Worm (Caenorhabditis elegans) whole organism, L2 larva: ENCODE measurements around the gene col-12.

ENCODE experiments used
- C34F6.9 ChIP-seq: fragments of 150-350 bp; optimal IDR thresholded peaks from 2 replicates; lab custom pipeline; 2014; ENCODE audit warnings: missing biosample characterization, missing genetic modification characterization
- F13H6.1 ChIP-seq: sonication (generic microtip); optimal IDR thresholded peaks from 2 replicates; lab custom pipeline; 2016; ENCODE audit warnings: missing genetic modification characterization, missing compliant biosample characterization
- R02D3.7 ChIP-seq: fragments of 150-350 bp; optimal IDR thresholded peaks from 2 replicates; lab custom pipeline; 2014; ENCODE audit warnings: missing biosample characterization, missing genetic modification characterization
- ZK546.5 ChIP-seq: sonication (generic microtip); optimal IDR thresholded peaks from 2 replicates; lab custom pipeline; 2017; ENCODE audit warnings: missing biosample characterization, missing genetic modification characterization
- blmp-1 ChIP-seq: sonication (generic microtip); optimal IDR thresholded peaks from 2 replicates; lab custom pipeline; 2017; ENCODE audit warnings: missing genetic modification characterization, mild to moderate bottlenecking, missing compliant biosample characterization, antibody characterized with exemption, moderate library complexity; ENCODE audit not compliant: insufficient read depth
- ceh-82 ChIP-seq: fragments of 150-350 bp; optimal IDR thresholded peaks from 2 replicates; lab custom pipeline; 2014; ENCODE audit warnings: missing biosample characterization, missing genetic modification characterization
- egl-27 ChIP-seq: sonication (generic microtip); optimal IDR thresholded peaks from 3 replicates; lab custom pipeline; 2017; ENCODE audit warnings: missing biosample characterization, missing genetic modification reagents, missing genetic modification characterization
- elt-1 ChIP-seq: fragments of 150-350 bp; optimal IDR thresholded peaks from 2 replicates; lab custom pipeline; 2014; ENCODE audit warnings: missing biosample characterization, missing genetic modification characterization
- elt-3 ChIP-seq: sonication (generic microtip); optimal IDR thresholded peaks from 2 replicates; lab custom pipeline; 2017; ENCODE audit warnings: missing biosample characterization, missing genetic modification characterization
- fos-1 ChIP-seq: fragments of 150-350 bp; optimal IDR thresholded peaks from 2 replicates; lab custom pipeline; 2014; ENCODE audit warnings: missing biosample characterization, missing genetic modification characterization
- lin-11 ChIP-seq: fragments of 150-350 bp; sonication (generic microtip); optimal IDR thresholded peaks from 2 replicates; lab custom pipeline; 2014; ENCODE audit warnings: missing biosample characterization, missing genetic modification characterization, inconsistent platforms, mixed read lengths
- lsy-2 ChIP-seq, 2 experiments: fragments of 150-350 bp in 1 of 2; sonication (generic microtip) in 1 of 2; optimal IDR thresholded peaks; 2 replicates each; lab custom pipeline; 2014 to 2017; ENCODE audit warnings: missing biosample characterization in 2 of 2, missing genetic modification characterization in 2 of 2
- mab-5 ChIP-seq: fragments of 150-350 bp; optimal IDR thresholded peaks from 2 replicates; lab custom pipeline; 2014; ENCODE audit warnings: missing biosample characterization, missing genetic modification characterization
- mbf-1 ChIP-seq: sonication (generic microtip); optimal IDR thresholded peaks from 2 replicates; lab custom pipeline; 2017; ENCODE audit warnings: missing biosample characterization, missing genetic modification characterization
- mdl-1 ChIP-seq, 2 experiments: fragments of 150-350 bp in 1 of 2; sonication (generic microtip) in 1 of 2; optimal IDR thresholded peaks; 2 replicates each; lab custom pipeline; 2017; ENCODE audit warnings: missing biosample characterization in 2 of 2, missing genetic modification characterization in 2 of 2
- nhr-10 ChIP-seq: sonication (generic microtip); optimal IDR thresholded peaks from 2 replicates; lab custom pipeline; 2017; ENCODE audit warnings: missing biosample characterization, missing genetic modification characterization
- nhr-11 ChIP-seq: fragments of 150-350 bp; optimal IDR thresholded peaks from 2 replicates; lab custom pipeline; 2014; ENCODE audit warnings: missing biosample characterization, missing genetic modification characterization
- nhr-12 ChIP-seq: fragments of 150-350 bp; optimal IDR thresholded peaks from 2 replicates; lab custom pipeline; 2014; ENCODE audit warnings: missing biosample characterization, missing genetic modification characterization
- nhr-129 ChIP-seq: fragments of 150-350 bp; optimal IDR thresholded peaks from 2 replicates; lab custom pipeline; 2014; ENCODE audit warnings: missing biosample characterization, missing genetic modification characterization
- nhr-21 ChIP-seq: fragments of 150-350 bp; optimal IDR thresholded peaks from 2 replicates; lab custom pipeline; 2014; ENCODE audit warnings: missing biosample characterization, missing genetic modification characterization
- nhr-23 ChIP-seq: fragments of 150-350 bp; optimal IDR thresholded peaks from 2 replicates; lab custom pipeline; 2014; ENCODE audit warnings: missing biosample characterization, missing genetic modification reagents, missing genetic modification characterization
- nhr-237 ChIP-seq: fragments of 150-350 bp; optimal IDR thresholded peaks from 2 replicates; lab custom pipeline; 2014; ENCODE audit warnings: missing biosample characterization, missing genetic modification characterization
- nhr-25 ChIP-seq: fragments of 150-350 bp; sonication (generic microtip); optimal IDR thresholded peaks from 3 replicates; lab custom pipeline; 2014; ENCODE audit warnings: missing biosample characterization, missing genetic modification characterization
- nhr-6 ChIP-seq: fragments of 150-350 bp; optimal IDR thresholded peaks from 2 replicates; lab custom pipeline; 2014; ENCODE audit warnings: missing biosample characterization, missing genetic modification characterization
- peb-1 ChIP-seq: fragments of 150-350 bp; optimal IDR thresholded peaks from 2 replicates; lab custom pipeline; 2014; ENCODE audit warnings: missing biosample characterization, missing genetic modification characterization
- skn-1 ChIP-seq: sonication (generic microtip); optimal IDR thresholded peaks from 2 replicates; lab custom pipeline; 2017; ENCODE audit warnings: missing biosample characterization, missing genetic modification characterization
- sma-3 ChIP-seq: sonication (generic microtip); optimal IDR thresholded peaks from 2 replicates; lab custom pipeline; 2016; ENCODE audit warnings: missing genetic modification reagents, missing genetic modification characterization, missing compliant biosample characterization
- sma-9 ChIP-seq, 2 experiments: fragments of 150-350 bp in 1 of 2; sonication (generic microtip) in 1 of 2; optimal IDR thresholded peaks; 2 replicates each; lab custom pipeline; 2014 to 2016; ENCODE audit warnings: missing genetic modification characterization in 2 of 2, mild to moderate bottlenecking in 1 of 2, missing biosample characterization in 1 of 2, missing compliant biosample characterization in 1 of 2, missing genetic modification reagents in 1 of 2, moderate library complexity in 1 of 2
- snpc-4 ChIP-seq: fragments of 150-350 bp; optimal IDR thresholded peaks from 2 replicates; lab custom pipeline; 2014; ENCODE audit warnings: missing biosample characterization, missing genetic modification characterization
- unc-39 ChIP-seq: fragments of 150-350 bp; optimal IDR thresholded peaks from 2 replicates; lab custom pipeline; 2014; ENCODE audit warnings: missing biosample characterization, missing genetic modification characterization
- unc-55 ChIP-seq: fragments of 150-350 bp; sonication (generic microtip); optimal IDR thresholded peaks from 3 replicates; lab custom pipeline; 2014; ENCODE audit warnings: missing biosample characterization, missing genetic modification reagents, missing genetic modification characterization
- zag-1 ChIP-seq: fragments of 150-350 bp; optimal IDR thresholded peaks from 2 replicates; lab custom pipeline; 2014; ENCODE audit warnings: missing biosample characterization, missing genetic modification characterization
- ztf-1 ChIP-seq: fragments of 200-800 bp; sonication (Bioruptor generic); conservative IDR thresholded peaks from 2 replicates; pipeline ENCODE4 v1.3.6; 2022; ENCODE audit warnings: missing genetic modification characterization, missing compliant biosample characterization
- ztf-4 ChIP-seq: fragments of 150-350 bp; optimal IDR thresholded peaks from 2 replicates; lab custom pipeline; 2014; ENCODE audit warnings: missing biosample characterization, missing genetic modification characterization

col-12 gene

ce11 chrV:10462066-10462465, 37.1 kb upstream of the col-12 start, which contains the start of gene chw-1:
Gene chw-1 (plus strand): TSS chrV:10462282.
- TF ChIP-seq sma-3 (GFP tag; lab: Kevin White, UChicago) (no peak), F13H6.1 (no peak), nhr-25 (tag; lab: Kevin White, UChicago) (peak; percentile 9), ztf-4 (tag; lab: Kevin White, UChicago) (no peak)

ce11 chrV:10460685-10461084, 35.7 kb upstream of the col-12 start:
- TF ChIP-seq C34F6.9 (tag; lab: Kevin White, UChicago): no peak
- TF ChIP-seq nhr-21 (tag; lab: Kevin White, UChicago): peak; percentile 25
- TF ChIP-seq nhr-237 (tag; lab: Kevin White, UChicago): no peak
- TF ChIP-seq unc-39 (tag; lab: Kevin White, UChicago): no peak
- peak; percentile 2 for TF ChIP-seq fos-1
- peak; percentile 17 for TF ChIP-seq sma-9 (GFP tag; optimal IDR thresholded peaks at IDR 0.05; lab: Kevin White, UChicago)
- TF ChIP-seq sma-9 (tag; optimal IDR thresholded peaks at IDR 0.05; lab: Kevin White, UChicago): no peak
- TF ChIP-seq skn-1: no peak
- TF ChIP-seq sma-3 (GFP tag; lab: Kevin White, UChicago): peak; percentile 10
- TF ChIP-seq mab-5 (tag; lab: Kevin White, UChicago): no peak
- no peak for TF ChIP-seq nhr-25 (tag; lab: Kevin White, UChicago)
- no peak for TF ChIP-seq R02D3.7 (tag; lab: Kevin White, UChicago)
- no peak for TF ChIP-seq ztf-1 (GFP tag; lab: Robert Waterston, UW)
- no peak for TF ChIP-seq ZK546.5
- TF ChIP-seq unc-55: no peak
- TF ChIP-seq nhr-6 (tag; lab: Kevin White, UChicago): no peak
- no peak for TF ChIP-seq egl-27 (tag; lab: Kevin White, UChicago)
- TF ChIP-seq peb-1 (tag; lab: Kevin White, UChicago): no peak

- TF ChIP-seq nhr-11 (tag; lab: Kevin White, UChicago): no peak
- no peak for TF ChIP-seq snpc-4 (tag; lab: Kevin White, UChicago)
- TF ChIP-seq, all 48 proteins: peak for 0
Observed at ce11 chrV:10457247-10457646, 32.2 kb upstream of the col-12 start, which contains the start of gene F22E12.1. Gene F22E12.1 (minus strand): TSS chrV:10457347.

ce11 chrV:10453466-10453865, 28.5 kb upstream of the col-12 start, which contains the start of gene Y32F6A.5:
Gene Y32F6A.5 (minus strand): TSS chrV:10453605.
- TF ChIP-seq sma-9 (GFP tag; optimal IDR thresholded peaks at IDR 0.05; lab: Kevin White, UChicago) (peak; percentile 11), sma-9 (tag; optimal IDR thresholded peaks at IDR 0.05; lab: Kevin White, UChicago) (no peak), ztf-4 (tag; lab: Kevin White, UChicago) (no peak), C34F6.9 (tag; lab: Kevin White, UChicago) (peak; percentile 26), F13H6.1 (no peak)

- TF ChIP-seq nhr-129 (tag; lab: Kevin White, UChicago) (peak; percentile 62), fos-1 (peak; percentile 3), nhr-11 (tag; lab: Kevin White, UChicago) (no peak), sma-9 (GFP tag; optimal IDR thresholded peaks at IDR 0.05; lab: Kevin White, UChicago) (peak; percentile 16), sma-9 (tag; optimal IDR thresholded peaks at IDR 0.05; lab: Kevin White, UChicago) (no peak), peb-1 (tag; lab: Kevin White, UChicago) (no peak), zag-1 (no peak), nhr-21 (tag; lab: Kevin White, UChicago) (no peak), sma-3 (GFP tag; lab: Kevin White, UChicago) (no peak), C34F6.9 (tag; lab: Kevin White, UChicago) (peak; percentile 50), mdl-1 (tag; optimal IDR thresholded peaks at IDR 0.05; lab: Kevin White, UChicago) (peak in 1 of 2 experiments; percentile 27), lsy-2 (tag; optimal IDR thresholded peaks at IDR 0.05; lab: Kevin White, UChicago) (peak in 1 of 2 experiments; percentile 39)
- TF ChIP-seq, all 48 proteins: peak for 6
Observed at ce11 chrV:10441135-10442024, 16.4 kb upstream of the col-12 start, which contains the start of gene pap-1. Gene pap-1 (plus strand): TSS chrV:10441974.

ce11 chrV:10440723-10441122, 15.7 kb upstream of the col-12 start, which contains the start of gene snf-10:
Gene snf-10 (minus strand): TSS chrV:10440823.
- TF ChIP-seq sma-9 (GFP tag; optimal IDR thresholded peaks at IDR 0.05; lab: Kevin White, UChicago) (no peak), sma-9 (tag; optimal IDR thresholded peaks at IDR 0.05; lab: Kevin White, UChicago) (no peak), F13H6.1 (no peak), elt-1 (tag; lab: Kevin White, UChicago) (no peak), C34F6.9 (tag; lab: Kevin White, UChicago) (no peak), nhr-10 (tag; lab: Kevin White, UChicago) (no peak), ztf-4 (tag; lab: Kevin White, UChicago) (no peak), nhr-237 (tag; lab: Kevin White, UChicago) (no peak), R02D3.7 (tag; lab: Kevin White, UChicago) (no peak), nhr-6 (tag; lab: Kevin White, UChicago) (no peak), blmp-1 (no peak), nhr-129 (tag; lab: Kevin White, UChicago) (no peak), nhr-12 (no peak), unc-39 (tag; lab: Kevin White, UChicago) (no peak), mbf-1 (tag; lab: Kevin White, UChicago) (no peak), lin-11 (no peak), skn-1 (no peak), nhr-23 (tag; lab: Kevin White, UChicago) (no peak), ztf-1 (GFP tag; lab: Robert Waterston, UW) (no peak), elt-3 (no peak), ceh-82 (tag; lab: Kevin White, UChicago) (no peak)
